Fruit fly (Drosophila melanogaster): ENCODE results near the gene fbp.

DNA sequence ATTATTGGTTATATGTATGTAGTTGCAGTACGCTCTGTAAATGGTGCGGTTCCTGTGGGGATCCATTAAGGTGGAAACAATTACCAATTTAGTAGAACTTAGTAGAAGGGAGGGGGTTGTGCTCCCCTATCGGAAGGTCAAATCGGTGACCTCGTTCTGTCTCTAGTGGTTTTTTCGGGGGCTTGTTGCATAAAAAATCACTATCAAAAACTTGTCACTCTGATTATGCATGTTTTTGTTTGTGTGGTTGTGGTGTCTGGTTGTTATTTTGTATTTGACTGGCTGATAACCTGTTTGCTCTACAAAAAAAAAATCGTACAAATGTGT is 527 bp downstream of the fbp start:
- no peak for TF ChIP-seq Hr39 (GFP tag; optimal IDR thresholded peaks at IDR 0.05)
- no peak for TF ChIP-seq spab (GFP tag; optimal IDR thresholded peaks at IDR 0.05)
- TF ChIP-seq CG11902 (GFP tag; optimal IDR thresholded peaks at IDR 0.05) = no peak
- TF ChIP-seq Ets96B (tag; optimal IDR thresholded peaks at IDR 0.05) = no peak
- TF ChIP-seq CG3919 (GFP tag; optimal IDR thresholded peaks at IDR 0.05) = no peak
- no peak for TF ChIP-seq Gug (GFP tag; IDR thresholded peaks at IDR 0.05)
- no peak for TF ChIP-seq Lpt (GFP tag; optimal IDR thresholded peaks at IDR 0.05)
- TF ChIP-seq dac (GFP tag; optimal IDR thresholded peaks at IDR 0.05) = no peak
- no peak for TF ChIP-seq CG6163 (GFP tag; IDR thresholded peaks at IDR 0.05)
- TF ChIP-seq Sox102F (GFP tag; optimal IDR thresholded peaks at IDR 0.05) = no peak
- TF ChIP-seq CG8632 (GFP tag; optimal IDR thresholded peaks at IDR 0.05) = no peak
